Worm (Caenorhabditis elegans) whole organism, dauer: ENCODE measurements around the gene C08G5.6.

Source experiments
- unc-62 ChIP-seq: sonication (generic microtip); optimal IDR thresholded peaks from 2 replicates; lab custom pipeline; 2017; ENCODE audit warnings: missing biosample characterization, missing genetic modification reagents, missing genetic modification characterization

Gene C08G5.6

ce11 chrII:769250-769649, 1.1 kb upstream of the C08G5.6 start:
- TF ChIP-seq unc-62 (GFP tag; lab: Kevin White, UChicago), result no peak

ce11 chrII:773830-774229, 3.5 kb downstream of the C08G5.6 start:
- no peak for TF ChIP-seq unc-62 (GFP tag; lab: Kevin White, UChicago)

ce11 chrII:775033-775432, 4.7 kb downstream of the C08G5.6 start, which contains the start of gene Y39F10A.1:
Gene Y39F10A.1 (plus strand): TSS chrII:775333.
- no peak for TF ChIP-seq unc-62 (GFP tag; lab: Kevin White, UChicago)

ce11 chrII:782903-783302, 12.6 kb downstream of the C08G5.6 start, which contains the start of gene Y39F10A.3:
Gene Y39F10A.3 (minus strand): TSS chrII:783003.
- no peak for TF ChIP-seq unc-62 (GFP tag; lab: Kevin White, UChicago)

- no peak for TF ChIP-seq unc-62 (GFP tag; lab: Kevin White, UChicago)
Observed at ce11 chrII:783532-783931, 13.2 kb downstream of the C08G5.6 start, which contains the start of gene Y39F10A.6. Gene Y39F10A.6 (minus strand): TSS chrII:783632.

- TF ChIP-seq unc-62 (GFP tag; lab: Kevin White, UChicago), result no peak
Observed at ce11 chrII:786938-787337, 16.6 kb downstream of the C08G5.6 start, which contains the start of gene F46F5.16. Gene F46F5.16 (plus strand): TSS chrII:787238.

ce11 chrII:788139-788538, 17.8 kb downstream of the C08G5.6 start, which contains the start of gene F46F5.15:
Gene F46F5.15 (plus strand): TSS chrII:788439.
- TF ChIP-seq unc-62 (GFP tag; lab: Kevin White, UChicago), result no peak

ce11 chrII:791828-792227, 21.5 kb downstream of the C08G5.6 start, which contains the start of gene F46F5.1:
Gene F46F5.1 (minus strand): TSS chrII:791928.
- no peak for TF ChIP-seq unc-62 (GFP tag; lab: Kevin White, UChicago)

ce11 chrII:796916-797315, 26.6 kb downstream of the C08G5.6 start:
- no peak for TF ChIP-seq unc-62 (GFP tag; lab: Kevin White, UChicago)

- no peak for TF ChIP-seq unc-62 (GFP tag; lab: Kevin White, UChicago)
Observed at ce11 chrII:797445-797844, 27.1 kb downstream of the C08G5.6 start.

ce11 chrII:799700-800099, 29.3 kb downstream of the C08G5.6 start, which contains the start of gene F46F5.14:
Gene F46F5.14 (plus strand): TSS chrII:800000.
- no peak for TF ChIP-seq unc-62 (GFP tag; lab: Kevin White, UChicago)

ce11 chrII:803009-803408, 32.7 kb downstream of the C08G5.6 start, which contains the start of gene F46F5.13:
Gene F46F5.13 (plus strand): TSS chrII:803309.
- TF ChIP-seq unc-62 (GFP tag; lab: Kevin White, UChicago), result no peak

- TF ChIP-seq unc-62 (GFP tag; lab: Kevin White, UChicago), result no peak
Observed at ce11 chrII:808457-808856, 38.1 kb downstream of the C08G5.6 start, which contains the start of gene F46F5.11. Gene F46F5.11 (plus strand): TSS chrII:808757.

- TF ChIP-seq unc-62 (GFP tag; lab: Kevin White, UChicago), result no peak
Observed at ce11 chrII:812917-813316, 42.6 kb downstream of the C08G5.6 start, which contains the start of gene F46F5.5. Gene F46F5.5 (minus strand): TSS chrII:813017.

ce11 chrII:814737-815136, 44.4 kb downstream of the C08G5.6 start, which contains the start of gene msrp-3:
Gene msrp-3 (minus strand): TSS chrII:814837.
- TF ChIP-seq unc-62 (GFP tag; lab: Kevin White, UChicago), result no peak

- no peak for TF ChIP-seq unc-62 (GFP tag; lab: Kevin White, UChicago)
Observed at ce11 chrII:820519-820918, 50.2 kb downstream of the C08G5.6 start, which contains the start of gene F46F5.7. Gene F46F5.7 (minus strand): TSS chrII:820619.

- no peak for TF ChIP-seq unc-62 (GFP tag; lab: Kevin White, UChicago)
Observed at ce11 chrII:821514-821913, 51.2 kb downstream of the C08G5.6 start, which contains the start of gene F46F5.8. Gene F46F5.8 (minus strand): TSS chrII:821614.
